Worm (Caenorhabditis elegans): ENCODE measurements around the gene K06A9.3.

- TF ChIP-seq snpc-4 (tag; optimal IDR thresholded peaks at IDR 0.05) (no peak), nhr-237 (tag; optimal IDR thresholded peaks at IDR 0.05) (no peak), fos-1 (tag; optimal IDR thresholded peaks at IDR 0.05) (no peak), unc-62 (GFP tag; optimal IDR thresholded peaks at IDR 0.05) (no peak), mdl-1 (tag; optimal IDR thresholded peaks at IDR 0.05) (no peak)
Observed at ce11 chrX:1536138-1536537, 977 bp upstream of the K06A9.3 start, which contains the start of gene K06A9.2.
